Fruit fly (Drosophila melanogaster): ENCODE measurements around the gene Pdss2.

Pdss2 gene

DNA sequence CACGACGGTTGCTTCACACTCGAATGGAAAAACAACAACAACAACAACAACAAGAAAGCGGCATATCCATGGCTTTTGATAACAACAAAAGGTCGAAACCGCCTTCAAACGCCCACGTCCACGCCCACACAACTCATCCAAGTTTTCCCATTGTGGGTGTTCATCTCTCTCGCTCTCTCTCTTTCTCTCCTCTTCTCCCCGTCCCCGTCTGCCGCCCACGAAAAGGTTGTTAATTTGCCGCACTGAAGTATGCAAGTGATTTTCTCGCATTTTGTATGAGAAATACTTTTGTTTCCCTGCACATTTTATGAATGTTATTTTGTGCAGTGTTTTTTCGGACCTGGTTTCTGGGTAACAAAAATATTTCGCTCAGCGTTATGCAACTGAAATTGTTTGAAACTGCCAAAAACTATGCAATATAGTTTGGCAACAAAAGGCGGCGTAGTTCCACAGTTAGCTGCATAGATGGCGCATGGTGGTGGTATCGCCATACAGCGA is 21.8 kb downstream of the Pdss2 start:
- TF ChIP-seq CG8089 (GFP tag; optimal IDR thresholded peaks at IDR 0.05) (no peak), sob (GFP tag; IDR thresholded peaks at IDR 0.05) (peak; percentile 29; the same call in 1 of the 2 replicates), Elba2 (GFP tag; optimal IDR thresholded peaks at IDR 0.05) (peak; percentile 35), CG17361 (GFP tag; IDR thresholded peaks at IDR 0.05) (0 out of 3 replicates have a peak, but pooled peaks have one; percentile 32), Hr78 (GFP tag; optimal IDR thresholded peaks at IDR 0.05) (no peak), twi (tag; optimal IDR thresholded peaks at IDR 0.05) (no peak), CG3407 (GFP tag; optimal IDR thresholded peaks at IDR 0.05) (no peak), tx (GFP tag; optimal IDR thresholded peaks at IDR 0.05) (no peak), CG10543 (GFP tag; optimal IDR thresholded peaks at IDR 0.05) (peak; percentile 17), CG10654 (GFP tag; optimal IDR thresholded peaks at IDR 0.05) (no peak), sima (GFP tag; optimal IDR thresholded peaks at IDR 0.05) (no peak), CG10321 (GFP tag; IDR thresholded peaks at IDR 0.05) (no peak), Ptx1 (GFP tag; IDR thresholded peaks at IDR 0.05) (0 out of 2 replicates have a peak, but pooled peaks have one; percentile 6), CG12942 (GFP tag; optimal IDR thresholded peaks at IDR 0.05) (no peak), CG8944 (GFP tag; optimal IDR thresholded peaks at IDR 0.05) (no peak), Rx (GFP tag; IDR thresholded peaks at IDR 0.05) (no peak), dimm (GFP tag; IDR thresholded peaks at IDR 0.05) (no peak), ara (GFP tag; IDR thresholded peaks at IDR 0.05) (no peak; the same call in 1 of the 2 replicates), Nf-YB (GFP tag; optimal IDR thresholded peaks at IDR 0.05) (peak; percentile 48), CG15601 (tag; optimal IDR thresholded peaks at IDR 0.05) (peak; percentile 64), CG9727 (GFP tag; optimal IDR thresholded peaks at IDR 0.05) (peak; percentile 0), ssp (GFP tag; IDR thresholded peaks at IDR 0.05) (peak; percentile 13; the same call in 1 of the 2 replicates), CG17359 (tag; optimal IDR thresholded peaks at IDR 0.05) (no peak), ab (GFP tag; optimal IDR thresholded peaks at IDR 0.05) (no peak), hbn (GFP tag; IDR thresholded peaks at IDR 0.05; ENCODE audit: partially characterized antibody) (0 out of 2 replicates have a peak, but pooled peaks have one; percentile 22), z (GFP tag; IDR thresholded peaks at IDR 0.05) (no peak), CG34376 (GFP tag; optimal IDR thresholded peaks at IDR 0.05) (peak; percentile 38), sna (GFP tag; IDR thresholded peaks at IDR 0.05; ENCODE audit: partially characterized antibody) (0 out of 2 replicates have a peak, but pooled peaks have one; percentile 33), Bgb (GFP tag; IDR thresholded peaks at IDR 0.05; ENCODE audit: partially characterized antibody) (peak; percentile 39; the same call in 1 of the 2 replicates), gro (GFP tag; optimal IDR thresholded peaks at IDR 0.05) (peak; percentile 61), chm (GFP tag; IDR thresholded peaks at IDR 0.05) (peak; percentile 77), D19B (GFP tag; optimal IDR thresholded peaks at IDR 0.05) (no peak), cwo (GFP tag; optimal IDR thresholded peaks at IDR 0.05) (no peak), Max (GFP tag; optimal IDR thresholded peaks at IDR 0.05) (no peak), amos (GFP tag; IDR thresholded peaks at IDR 0.05; ENCODE audit: partially characterized antibody) (peak; percentile 43; the same call in 1 of the 2 replicates), Sry-δ (GFP tag; optimal IDR thresholded peaks at IDR 0.05) (peak; percentile 29), CG43689 (GFP tag; IDR thresholded peaks at IDR 0.05) (no peak), HLHmδ (GFP tag; optimal IDR thresholded peaks at IDR 0.05) (no peak), CG10274 (GFP tag; optimal IDR thresholded peaks at IDR 0.05) (no peak), CTCF (GFP tag; optimal IDR thresholded peaks at IDR 0.05) (peak; percentile 98), CG6683 (GFP tag; optimal IDR thresholded peaks at IDR 0.05) (no peak), gsb-n (tag; optimal IDR thresholded peaks at IDR 0.05) (no peak), CG12769 (tag; optimal IDR thresholded peaks at IDR 0.05) (peak; percentile 90), CG8290 (GFP tag; optimal IDR thresholded peaks at IDR 0.05) (peak; percentile 59), CG8290 (tag; optimal IDR thresholded peaks at IDR 0.05) (peak; percentile 51 to 83), CG18619 (GFP tag; optimal IDR thresholded peaks at IDR 0.05) (no peak), CG15479 (GFP tag; optimal IDR thresholded peaks at IDR 0.05) (no peak), CG10979 (tag; optimal IDR thresholded peaks at IDR 0.05) (peak; percentile 100), danr (GFP tag; IDR thresholded peaks at IDR 0.05) (no peak), Rfx (GFP tag; IDR thresholded peaks at IDR 0.05) (peak; percentile 57), Dip3 (GFP tag; optimal IDR thresholded peaks at IDR 0.05) (no peak)
